Comparison of ENCODE assay signal across 3 worm cellular contexts in genomic region chrV:16747031-16747672, ce11.
TF ChIP-seq lines count a peak whose summit lies in the region.

dkf-2 (plus strand) TSS chrV:16747622.

TF ChIP-seq in whole organism, L1 larva, 84 proteins besides CTCF, POLR2A, EP300 and RAD21:
- TF ChIP-seq hlh-17 (GFP tag; optimal IDR thresholded peaks at IDR 0.05; lab: Kevin White, UChicago; ENCODE audit: borderline replicate concordance) = no peak
- TF ChIP-seq elt-2 (tag; optimal IDR thresholded peaks at IDR 0.05; lab: Kevin White, UChicago) = peak; percentile 18

TF ChIP-seq in whole organism, L4 larva, 104 proteins besides CTCF, POLR2A, EP300 and RAD21:
- no peak for TF ChIP-seq rbr-2 (tag; optimal IDR thresholded peaks at IDR 0.05; lab: Kevin White, UChicago)
- TF ChIP-seq unc-62 (GFP tag; optimal IDR thresholded peaks at IDR 0.05 in 1 of 2; lab: Kevin White, UChicago) = peak in 1 of 2 experiments; percentile 64
- no peak for TF ChIP-seq unc-62 (tag; optimal IDR thresholded peaks at IDR 0.05; lab: Kevin White, UChicago)
- no peak for TF ChIP-seq snpc-4 (tag; optimal IDR thresholded peaks at IDR 0.05; lab: Kevin White, UChicago)
- peak; percentile 46 for TF ChIP-seq F49E8.2 (tag; optimal IDR thresholded peaks at IDR 0.05; lab: Kevin White, UChicago; ENCODE audit: borderline replicate concordance)
- no peak for TF ChIP-seq ceh-20 (GFP tag; IDR thresholded peaks at IDR 0.05; lab: Robert Waterston, UW)
- no peak for TF ChIP-seq daf-19 (GFP tag; conservative IDR thresholded peaks at IDR 0.05; lab: Robert Waterston, UW)
- no peak for TF ChIP-seq T26A8.4 (GFP tag; IDR thresholded peaks at IDR 0.05; lab: Robert Waterston, UW)
- TF ChIP-seq lin-39 (tag; optimal IDR thresholded peaks at IDR 0.05; lab: Kevin White, UChicago) = no peak
- no peak; the same call in 1 of the 2 replicates for TF ChIP-seq dmd-6 (GFP tag; IDR thresholded peaks at IDR 0.05; lab: Robert Waterston, UW)
- TF ChIP-seq aha-1 (tag; lab: Kevin White, UChicago) = peak; percentile 20

TF ChIP-seq in whole organism, young adult, 124 proteins besides CTCF, POLR2A, EP300 and RAD21:
- no peak for TF ChIP-seq lin-54 (GFP tag; optimal IDR thresholded peaks at IDR 0.05; lab: Kevin White, UChicago)
- TF ChIP-seq F33H1.4 (GFP tag; IDR thresholded peaks at IDR 0.05; lab: Robert Waterston, UW) = peak; percentile 90
- peak; percentile 78 for TF ChIP-seq attf-6 (GFP tag; IDR thresholded peaks at IDR 0.05; lab: Robert Waterston, UW)
- 0 out of 2 replicates have a peak, but pooled peaks have one; percentile 20 for TF ChIP-seq mcd-1 (GFP tag; IDR thresholded peaks at IDR 0.05; lab: Robert Waterston, UW)
- peak; percentile 92 for TF ChIP-seq madf-6 (GFP tag; IDR thresholded peaks at IDR 0.05; lab: Robert Waterston, UW)
- TF ChIP-seq dox-1 (GFP tag; IDR thresholded peaks at IDR 0.05; lab: Robert Waterston, UW) = 0 out of 2 replicates have a peak, but pooled peaks have one; percentile 16
- peak; percentile 48 for TF ChIP-seq ceh-100 (GFP tag; IDR thresholded peaks at IDR 0.05; lab: Robert Waterston, UW)
- peak; percentile 74 for TF ChIP-seq madf-8 (GFP tag; conservative IDR thresholded peaks at IDR 0.05; lab: Robert Waterston, UW)
- TF ChIP-seq aptf-2 (GFP tag; conservative IDR thresholded peaks at IDR 0.05; lab: Robert Waterston, UW) = no peak
- TF ChIP-seq snpc-3.4 (tag; optimal IDR thresholded peaks at IDR 0.05; lab: Kevin White, UChicago) = peak; percentile 19
- TF ChIP-seq snpc-1.1 (tag; optimal IDR thresholded peaks at IDR 0.05; lab: Kevin White, UChicago; ENCODE audit: insufficient read depth) = peak; percentile 12
- peak; percentile 21; the same call in 1 of the 2 replicates for TF ChIP-seq D2030.7 (GFP tag; IDR thresholded peaks at IDR 0.05; lab: Robert Waterston, UW)
- peak; percentile 97 for TF ChIP-seq xnd-1 (tag; optimal IDR thresholded peaks at IDR 0.05; lab: Kevin White, UChicago)
- 0 out of 2 replicates have a peak, but pooled peaks have one; percentile 41 for TF ChIP-seq ekl-4 (GFP tag; IDR thresholded peaks at IDR 0.05; lab: Robert Waterston, UW)
- TF ChIP-seq snpc-1.3 (tag; optimal IDR thresholded peaks at IDR 0.05; lab: Kevin White, UChicago; ENCODE audit: insufficient read depth) = no peak
- TF ChIP-seq Y67H2A.10 (GFP tag; conservative IDR thresholded peaks at IDR 0.05; lab: Robert Waterston, UW) = no peak
- TF ChIP-seq snpc-4 (GFP tag; optimal IDR thresholded peaks at IDR 0.05; lab: Kevin White, UChicago) = no peak
- peak in 2 of 4 experiments; percentile 17 to 19 for TF ChIP-seq snpc-4 (tag; optimal IDR thresholded peaks at IDR 0.05; lab: Kevin White, UChicago)
- TF ChIP-seq ceh-91 (GFP tag; IDR thresholded peaks at IDR 0.05; lab: Robert Waterston, UW) = peak; percentile 12; the same call in 1 of the 2 replicates
- TF ChIP-seq lsl-1 (GFP tag; optimal IDR thresholded peaks at IDR 0.05; lab: Kevin White, UChicago) = peak; percentile 97
